Fruit fly (Drosophila melanogaster): ENCODE data around the gene GCC185.

- TF ChIP-seq Gug (GFP tag; IDR thresholded peaks at IDR 0.05) = peak; percentile 28; the same call in 1 of the 2 replicates
- TF ChIP-seq CG6854 (GFP tag; optimal IDR thresholded peaks at IDR 0.05) = no peak
- no peak for TF ChIP-seq pdm3 (GFP tag; optimal IDR thresholded peaks at IDR 0.05)
- TF ChIP-seq CG8319 (GFP tag; optimal IDR thresholded peaks at IDR 0.05) = peak; percentile 51
- TF ChIP-seq Blimp-1 (GFP tag; optimal IDR thresholded peaks at IDR 0.05) = no peak
- peak; percentile 83 for TF ChIP-seq esn (GFP tag; optimal IDR thresholded peaks at IDR 0.05)
- peak; percentile 82 for TF ChIP-seq CG31627 (GFP tag; optimal IDR thresholded peaks at IDR 0.05)
- TF ChIP-seq Eip78C (GFP tag) = peak; percentile 85
- no peak for TF ChIP-seq CG16779 (tag; optimal IDR thresholded peaks at IDR 0.05)
- no peak for TF ChIP-seq CG15336 (GFP tag; IDR thresholded peaks at IDR 0.05)
- TF ChIP-seq eg (GFP tag; IDR thresholded peaks at IDR 0.05) = no peak
- TF ChIP-seq svp (GFP tag) = peak; percentile 79
- TF ChIP-seq topi (GFP tag; optimal IDR thresholded peaks at IDR 0.05) = peak; percentile 74
Measured at dm6 chr3R:11962739-11963214, 47.8 kb upstream of the GCC185 start, which contains the start of the genes CG3281 and aurA.

Data from whole organism, prepupa.